Fruit fly (Drosophila melanogaster): Measurements from ENCODE around the gene CG5611.

CG5611 gene

DNA sequence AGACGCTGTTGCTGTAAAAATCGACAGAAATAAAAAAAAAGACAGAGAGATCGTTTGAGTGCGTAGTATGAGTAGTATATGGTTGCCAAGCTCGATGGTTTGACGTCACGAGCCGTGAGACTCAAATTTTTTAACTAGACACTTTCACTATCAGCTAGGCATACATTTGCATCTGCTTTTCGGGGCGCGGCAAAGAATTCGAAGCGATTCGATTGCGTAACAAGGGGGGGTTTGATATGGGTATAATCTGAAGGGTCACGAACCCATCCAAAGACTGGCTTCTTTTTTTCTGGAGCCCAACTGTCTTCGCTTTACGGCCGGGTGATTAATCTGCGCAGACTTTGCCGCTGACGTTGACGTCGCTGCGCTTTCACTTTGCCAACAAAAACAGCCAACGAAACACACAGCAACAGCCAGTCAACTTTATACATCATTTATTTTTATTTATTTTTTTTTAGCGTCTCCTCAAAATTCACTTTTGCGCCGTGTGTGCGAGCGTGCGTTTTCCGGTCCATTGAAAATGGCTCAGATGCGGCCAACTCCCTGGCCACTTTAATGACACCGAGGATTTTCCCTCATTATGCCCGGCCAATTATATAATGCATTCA lies 42.2 kb downstream of the CG5611 start:
- TF ChIP-seq Snoo (tag; optimal IDR thresholded peaks at IDR 0.05) (no peak), gl (tag; optimal IDR thresholded peaks at IDR 0.05) (no peak), CG8301 (tag; optimal IDR thresholded peaks at IDR 0.05) (no peak), CG13204 (GFP tag; optimal IDR thresholded peaks at IDR 0.05) (no peak), CG8159 (tag; optimal IDR thresholded peaks at IDR 0.05) (no peak), CG12605 (GFP tag; IDR thresholded peaks at IDR 0.05) (no peak), CG15710 (tag; optimal IDR thresholded peaks at IDR 0.05) (no peak)

DNA sequence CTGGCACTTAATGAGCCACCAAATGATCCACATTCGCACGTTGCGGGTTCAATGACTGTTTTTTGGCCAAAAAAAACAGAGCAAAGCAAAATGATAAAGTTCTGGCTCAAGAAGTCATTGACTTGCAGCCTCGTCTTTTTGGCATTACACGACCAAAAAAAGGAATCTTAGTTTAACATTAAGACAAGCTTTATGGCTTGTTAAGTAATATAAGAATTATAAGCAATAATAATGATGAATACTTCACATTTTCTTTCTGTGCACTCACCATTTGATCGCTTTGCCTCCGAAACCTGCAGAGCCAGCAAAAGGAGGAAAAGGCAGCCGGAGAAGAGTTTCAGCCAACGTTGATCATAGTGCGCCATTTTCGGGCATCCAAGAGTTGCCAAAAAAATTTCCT lies 42.7 kb downstream of the CG5611 start:
- no peak for TF ChIP-seq Pif1A (GFP tag; optimal IDR thresholded peaks at IDR 0.05)
- peak; percentile 1 for TF ChIP-seq Snoo (tag; optimal IDR thresholded peaks at IDR 0.05)
- no peak for TF ChIP-seq Ets98B (GFP tag; IDR thresholded peaks at IDR 0.05)
- TF ChIP-seq rn (GFP tag; IDR thresholded peaks at IDR 0.05) = no peak
- TF ChIP-seq fd96Ca (GFP tag; IDR thresholded peaks at IDR 0.05) = no peak

All from whole organism, pupa.